Fruit fly (Drosophila melanogaster) whole organism, wandering third instar larva: ENCODE results near the gene CG17221.
A peak's percentile ranks its signal among the peaks of the same experiment; 100 is the strongest.

ENCODE experiments used
- Abd-B ChIP-seq: fragments of >200 bp; optimal IDR thresholded peaks from 2 replicates; lab custom pipeline; 2017; ENCODE audit warnings: missing biosample characterization, missing genetic modification characterization
- CG32264 ChIP-seq: fragments of 200-800 bp; sonication (Bioruptor generic); optimal IDR thresholded peaks from 2 replicates; lab custom pipeline; 2016; ENCODE audit warnings: missing biosample characterization, missing genetic modification characterization
- CG9705 ChIP-seq: fragments of 200-800 bp; sonication (Bioruptor generic); optimal IDR thresholded peaks from 2 replicates; lab custom pipeline; 2018; ENCODE audit warnings: missing biosample characterization, mild to moderate bottlenecking, missing genetic modification characterization
- CrebA ChIP-seq: fragments of 200-800 bp; sonication (Bioruptor generic); optimal IDR thresholded peaks from 2 replicates; lab custom pipeline; 2016; ENCODE audit warnings: missing biosample characterization, mild to moderate bottlenecking, missing genetic modification characterization, borderline replicate concordance
- Dfd ChIP-seq: fragments of >200 bp; optimal IDR thresholded peaks from 2 replicates; lab custom pipeline; 2017; ENCODE audit warnings: missing biosample characterization, missing genetic modification characterization
- Dif ChIP-seq: fragments of 200-275, 200-300 bp; sonication (Bioruptor generic); optimal IDR thresholded peaks from 2 replicates; lab custom pipeline; 2018; ENCODE audit warnings: missing biosample characterization, missing genetic modification characterization; ENCODE audit not compliant: partially characterized antibody
- GATAd ChIP-seq: sonication (Bioruptor generic); optimal IDR thresholded peaks from 2 replicates; lab custom pipeline; 2016; ENCODE audit warnings: missing biosample characterization, missing genetic modification characterization
- HLH106 ChIP-seq: fragments of 200-800 bp; optimal IDR thresholded peaks from 3 replicates; lab custom pipeline; 2019; ENCODE audit warnings: missing biosample characterization, mild to moderate bottlenecking, missing genetic modification characterization, moderate library complexity
- Hnf4 ChIP-seq: fragments of 200-800 bp; sonication (Bioruptor generic); optimal IDR thresholded peaks from 2 replicates; lab custom pipeline; 2016; ENCODE audit warnings: missing biosample characterization, mild to moderate bottlenecking, missing genetic modification characterization
- Hr78 ChIP-seq: fragments of >200 bp; optimal IDR thresholded peaks from 2 replicates; lab custom pipeline; 2017; ENCODE audit warnings: missing biosample characterization, missing genetic modification characterization
- Hr83 ChIP-seq: fragments of 200-300 bp; sonication (Bioruptor generic); optimal IDR thresholded peaks from 2 replicates; lab custom pipeline; 2016; ENCODE audit warnings: missing biosample characterization, mild to moderate bottlenecking, missing genetic modification characterization, moderate library complexity; ENCODE audit not compliant: poor library complexity, severe bottlenecking
- Jra ChIP-seq: sonication (Bioruptor generic); optimal IDR thresholded peaks from 2 replicates; lab custom pipeline; 2016; ENCODE audit warnings: missing biosample characterization, missing genetic modification characterization
- Mio ChIP-seq: sonication (Bioruptor generic); optimal IDR thresholded peaks from 2 replicates; lab custom pipeline; 2016; ENCODE audit warnings: missing biosample characterization, missing genetic modification characterization
- Myc ChIP-seq: fragments of >200 bp; optimal IDR thresholded peaks from 2 replicates; lab custom pipeline; 2017
- N ChIP-seq: fragments of >200 bp; optimal IDR thresholded peaks from 2 replicates; lab custom pipeline; 2018; ENCODE audit warnings: missing biosample characterization, missing external identifiers, missing genetic modification characterization
- OdsH ChIP-seq: fragments of 200-800 bp; sonication (Bioruptor generic); optimal IDR thresholded peaks from 2 replicates; lab custom pipeline; 2016; ENCODE audit warnings: missing biosample characterization, mild to moderate bottlenecking, missing genetic modification characterization
- Rel ChIP-seq, 2 experiments: fragments of 200-800 bp; sonication (Bioruptor generic) in 1 of 2; optimal IDR thresholded peaks; 2 replicates in 1 of 2; 3 replicates in 1 of 2; lab custom pipeline; 2016 to 2019; ENCODE audit warnings: mild to moderate bottlenecking in 2 of 2, missing biosample characterization in 2 of 2, missing genetic modification characterization in 2 of 2, moderate library complexity in 1 of 2
- Sp1 ChIP-seq: fragments of 200-800 bp; sonication (Bioruptor generic); optimal IDR thresholded peaks from 3 replicates; lab custom pipeline; 2019; ENCODE audit warnings: missing biosample characterization, mild to moderate bottlenecking, missing genetic modification characterization, moderate library complexity
- Vsx2 ChIP-seq: fragments of 200-300, 225-300 bp; sonication (Bioruptor generic); optimal IDR thresholded peaks from 2 replicates; lab custom pipeline; 2018; ENCODE audit warnings: missing biosample characterization, missing genetic modification characterization; ENCODE audit not compliant: partially characterized antibody
- br ChIP-seq: fragments of 200-800 bp; sonication (Bioruptor generic); optimal IDR thresholded peaks from 2 replicates; lab custom pipeline; 2016; ENCODE audit warnings: missing biosample characterization, missing genetic modification characterization
- brk ChIP-seq: fragments of 200-800 bp; sonication (Bioruptor generic); optimal IDR thresholded peaks from 2 replicates; lab custom pipeline; 2016; ENCODE audit warnings: missing biosample characterization, mild to moderate bottlenecking, missing genetic modification characterization
- dl ChIP-seq, 2 experiments: fragments of 175-275, 200-275 bp in 1 of 2; fragments of 200-275 bp in 1 of 2; sonication (Bioruptor generic); optimal IDR thresholded peaks; lab custom pipeline; 2018; ENCODE audit warnings: mild to moderate bottlenecking in 2 of 2, missing biosample characterization in 2 of 2, missing genetic modification characterization in 2 of 2, moderate library complexity in 2 of 2; ENCODE audit not compliant: partially characterized antibody in 2 of 2, insufficient read depth in 1 of 2
- dmrt93B ChIP-seq: fragments of 200-800 bp; sonication (Bioruptor generic); optimal IDR thresholded peaks from 2 replicates; lab custom pipeline; 2018; ENCODE audit warnings: missing biosample characterization, mild to moderate bottlenecking, missing genetic modification characterization
- dsf ChIP-seq: sonication (Bioruptor generic); optimal IDR thresholded peaks from 2 replicates; lab custom pipeline; 2016; ENCODE audit warnings: missing biosample characterization, missing genetic modification characterization, borderline replicate concordance
- ey ChIP-seq: fragments of 200-800 bp; sonication (Bioruptor generic); optimal IDR thresholded peaks from 2 replicates; lab custom pipeline; 2016; ENCODE audit warnings: missing biosample characterization, missing genetic modification characterization
- foxo ChIP-seq, 2 experiments: fragments of 200-800 bp; sonication (Bioruptor generic); optimal IDR thresholded peaks; 2 replicates in 1 of 2; 3 replicates in 1 of 2; lab custom pipeline; 2016 to 2017; ENCODE audit warnings: missing biosample characterization in 2 of 2, missing genetic modification characterization in 2 of 2
- fru ChIP-seq: fragments of 200-800 bp; sonication (Bioruptor generic); optimal IDR thresholded peaks from 3 replicates; lab custom pipeline; 2016; ENCODE audit warnings: missing biosample characterization, mild to moderate bottlenecking, missing genetic modification characterization
- h ChIP-seq: fragments of 200-800 bp; sonication (Bioruptor generic); optimal IDR thresholded peaks from 3 replicates; lab custom pipeline; 2016; ENCODE audit warnings: missing biosample characterization, mild to moderate bottlenecking, missing genetic modification characterization
- jim ChIP-seq: fragments of 175-275, 200-325 bp; sonication (Bioruptor generic); optimal IDR thresholded peaks from 2 replicates; lab custom pipeline; 2016; ENCODE audit warnings: missing biosample characterization, mild to moderate bottlenecking, missing genetic modification characterization
- lola ChIP-seq: fragments of >200 bp; optimal IDR thresholded peaks from 2 replicates; lab custom pipeline; 2017; ENCODE audit warnings: missing biosample characterization, missing genetic modification characterization
- pan ChIP-seq: fragments of >200 bp; optimal IDR thresholded peaks from 2 replicates; lab custom pipeline; 2017
- psq ChIP-seq: fragments of 200-800 bp; sonication (Bioruptor generic); optimal IDR thresholded peaks from 3 replicates; lab custom pipeline; 2017; ENCODE audit warnings: missing biosample characterization, mild to moderate bottlenecking, missing genetic modification characterization, moderate library complexity
- rgr ChIP-seq: fragments of 200-800 bp; sonication (Bioruptor generic); optimal IDR thresholded peaks from 3 replicates; lab custom pipeline; 2016; ENCODE audit warnings: missing biosample characterization, mild to moderate bottlenecking, missing genetic modification characterization
- sage ChIP-seq: fragments of 200-800 bp; sonication (Bioruptor generic); optimal IDR thresholded peaks from 2 replicates; lab custom pipeline; 2016; ENCODE audit warnings: missing biosample characterization, mild to moderate bottlenecking, missing genetic modification characterization
- sv ChIP-seq: fragments of 200-800 bp; sonication (Bioruptor generic); optimal IDR thresholded peaks from 3 replicates; lab custom pipeline; 2016; ENCODE audit warnings: missing biosample characterization, missing genetic modification characterization
- tai ChIP-seq: sonication (Bioruptor generic); optimal IDR thresholded peaks from 2 replicates; lab custom pipeline; 2016; ENCODE audit warnings: missing biosample characterization, missing genetic modification characterization
- usp ChIP-seq: fragments of >200 bp; optimal IDR thresholded peaks from 2 replicates; lab custom pipeline; 2017; ENCODE audit warnings: missing biosample characterization, missing genetic modification characterization
- woc ChIP-seq: sonication (Bioruptor generic); optimal IDR thresholded peaks from 2 replicates; lab custom pipeline; 2016; ENCODE audit warnings: missing biosample characterization, mild to moderate bottlenecking, missing genetic modification characterization

Gene CG17221

DNA sequence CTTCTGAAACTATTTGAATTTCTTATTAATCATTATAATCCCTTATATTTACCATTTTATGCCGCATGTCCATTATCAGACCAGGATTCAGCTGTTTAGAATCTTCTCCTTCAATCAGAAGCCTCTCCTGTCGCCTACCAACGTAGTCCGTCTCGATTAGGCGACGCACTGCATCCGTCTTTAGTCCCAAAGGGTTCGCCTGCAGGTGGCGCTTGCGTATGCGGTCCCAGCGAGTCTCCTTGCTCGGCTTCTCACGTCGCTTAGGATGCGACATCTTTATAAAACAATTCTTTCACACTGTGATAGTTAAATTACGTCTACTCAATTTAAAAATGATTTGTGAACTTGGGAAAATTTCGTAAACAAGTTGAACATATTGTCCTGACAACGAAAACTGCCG, 4.8 kb upstream of the CG17221 start, which contains the start of gene CG17258:
TSS of gene CG17258 (minus strand) at position 380 of the 400 bp plus-strand sequence.
- TF ChIP-seq OdsH (GFP tag; lab: Kevin White, UChicago), result no peak
- no peak for TF ChIP-seq pan
- TF ChIP-seq Hr78 (GFP tag; lab: Kevin White, UChicago), result no peak
- TF ChIP-seq Hnf4, result no peak
- TF ChIP-seq GATAd, result no peak
- no peak for TF ChIP-seq Vsx2 (GFP tag; lab: Kevin White, UChicago)
- TF ChIP-seq Sp1 (GFP tag; lab: Kevin White, UChicago), result no peak
- TF ChIP-seq jim (GFP tag; lab: Kevin White, UChicago), result no peak
- TF ChIP-seq N, result no peak
- no peak for TF ChIP-seq dmrt93B (GFP tag; lab: Kevin White, UChicago)
- no peak for TF ChIP-seq CrebA (GFP tag; lab: Kevin White, UChicago)

- TF ChIP-seq fru (GFP tag; lab: Kevin White, UChicago), result peak; percentile 95
- peak; percentile 94 for TF ChIP-seq HLH106
- TF ChIP-seq CrebA (GFP tag; lab: Kevin White, UChicago), result no peak
- TF ChIP-seq CG32264 (GFP tag; lab: Kevin White, UChicago), result peak; percentile 81
- no peak for TF ChIP-seq Dfd
- no peak for TF ChIP-seq pan
- TF ChIP-seq dsf (GFP tag; lab: Kevin White, UChicago), result peak; percentile 90
- no peak for TF ChIP-seq brk (GFP tag; lab: Kevin White, UChicago)
- no peak for TF ChIP-seq Abd-B
- no peak for TF ChIP-seq Jra (GFP tag; lab: Kevin White, UChicago)
- TF ChIP-seq CG9705 (GFP tag; lab: Kevin White, UChicago), result peak; percentile 81
- peak; percentile 49 for TF ChIP-seq Myc
- peak; percentile 89 for TF ChIP-seq dmrt93B (GFP tag; lab: Kevin White, UChicago)
- TF ChIP-seq dl (GFP tag; optimal IDR thresholded peaks at IDR 0.05; lab: Kevin White, UChicago; ENCODE audit: insufficient read depth in 1 of 2, partially characterized antibody in 2 of 2), result no peak
- TF ChIP-seq Hnf4, result no peak
- no peak for TF ChIP-seq Dif
- peak; percentile 94 for TF ChIP-seq OdsH (GFP tag; lab: Kevin White, UChicago)
- TF ChIP-seq Hr78 (GFP tag; lab: Kevin White, UChicago), result no peak
- TF ChIP-seq h, result peak; percentile 97
- TF ChIP-seq usp, result no peak
- no peak for TF ChIP-seq N
- no peak for TF ChIP-seq Hr83
- TF ChIP-seq Mio, result peak; percentile 59
- TF ChIP-seq Vsx2 (GFP tag; lab: Kevin White, UChicago), result no peak
- TF ChIP-seq sv (GFP tag; lab: Kevin White, UChicago), result peak; percentile 81
- peak; percentile 94 for TF ChIP-seq ey (GFP tag; lab: Kevin White, UChicago)
- peak; percentile 28 to 98 for TF ChIP-seq foxo (GFP tag; optimal IDR thresholded peaks at IDR 0.05; lab: Kevin White, UChicago)
- TF ChIP-seq br (GFP tag; lab: Kevin White, UChicago), result peak; percentile 96
- TF ChIP-seq tai, result no peak
- no peak for TF ChIP-seq lola (GFP tag; lab: Kevin White, UChicago)
- peak; percentile 72 for TF ChIP-seq sage (GFP tag; lab: Kevin White, UChicago)
- no peak for TF ChIP-seq woc (GFP tag; lab: Kevin White, UChicago)
- TF ChIP-seq jim (GFP tag; lab: Kevin White, UChicago), result no peak
- no peak for TF ChIP-seq Rel (GFP tag; optimal IDR thresholded peaks at IDR 0.05; lab: Kevin White, UChicago)
- TF ChIP-seq Rel (tag; optimal IDR thresholded peaks at IDR 0.05; lab: Kevin White, UChicago), result peak; percentile 68
- TF ChIP-seq GATAd, result peak; percentile 90
- peak; percentile 93 for TF ChIP-seq psq (GFP tag; lab: Kevin White, UChicago)
- peak; percentile 88 for TF ChIP-seq Sp1 (GFP tag; lab: Kevin White, UChicago)
- TF ChIP-seq rgr (GFP tag; lab: Kevin White, UChicago), result peak; percentile 95
These were observed 2.6 kb upstream of the CG17221 start, which contains the start of the genes CG17260 and SerRS for dm6 chr2L:3037153-3037579. Gene CG17260 (plus strand): TSS chr2L:3037230. Gene SerRS (minus strand): TSS chr2L:3037403.
